Worm (Caenorhabditis elegans): Measurements from ENCODE around the gene srb-18.

DNA sequence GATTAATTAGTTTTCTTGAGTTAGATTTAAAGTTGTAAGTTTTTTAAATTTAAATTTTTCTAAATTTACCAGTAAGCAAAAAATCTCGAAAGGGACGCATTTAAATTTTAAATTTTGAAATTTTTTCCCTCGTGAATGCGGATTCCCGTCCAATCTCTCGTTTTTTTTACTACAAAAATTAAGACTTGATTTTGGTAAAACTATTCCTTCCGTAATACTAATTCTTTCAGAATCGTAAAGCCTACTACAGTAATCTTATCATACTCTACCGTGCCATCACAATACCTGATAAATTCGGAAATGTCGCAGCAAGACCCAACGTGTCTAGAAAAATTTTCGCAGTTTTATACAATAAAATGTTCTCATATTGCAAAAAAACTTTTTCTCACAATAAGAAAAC lies 30.1 kb downstream of the srb-18 start, which contains the start of the genes C54F6.19 and nhx-3:
- TF ChIP-seq elt-1 (tag; optimal IDR thresholded peaks at IDR 0.05) (no peak), fos-1 (tag; optimal IDR thresholded peaks at IDR 0.05) (no peak), ama-1 (optimal IDR thresholded peaks at IDR 0.05) (no peak), ztf-1 (GFP tag; conservative IDR thresholded peaks at IDR 0.05) (no peak), ceh-82 (tag; optimal IDR thresholded peaks at IDR 0.05) (no peak)

Measured in whole organism, L2 larva.